Fruit fly (Drosophila melanogaster) whole organism, prepupa: ENCODE measurements around the gene mex1.

Experiments
- CG31627 ChIP-seq: fragments of 200-800 bp; sonication (Bioruptor generic); optimal IDR thresholded peaks from 3 replicates; lab custom pipeline; 2016; ENCODE audit warnings: missing biosample characterization, missing genetic modification characterization
- CG7368 ChIP-seq: fragments of 200-800 bp; sonication (Bioruptor generic); optimal IDR thresholded peaks from 3 replicates; lab custom pipeline; 2016; ENCODE audit warnings: missing biosample characterization, missing genetic modification characterization
- CG9139 ChIP-seq: fragments of 200-800 bp; sonication (Bioruptor generic); optimal IDR thresholded peaks from 3 replicates; lab custom pipeline; 2017; ENCODE audit warnings: missing biosample characterization, mild to moderate bottlenecking, missing genetic modification characterization

DNA sequence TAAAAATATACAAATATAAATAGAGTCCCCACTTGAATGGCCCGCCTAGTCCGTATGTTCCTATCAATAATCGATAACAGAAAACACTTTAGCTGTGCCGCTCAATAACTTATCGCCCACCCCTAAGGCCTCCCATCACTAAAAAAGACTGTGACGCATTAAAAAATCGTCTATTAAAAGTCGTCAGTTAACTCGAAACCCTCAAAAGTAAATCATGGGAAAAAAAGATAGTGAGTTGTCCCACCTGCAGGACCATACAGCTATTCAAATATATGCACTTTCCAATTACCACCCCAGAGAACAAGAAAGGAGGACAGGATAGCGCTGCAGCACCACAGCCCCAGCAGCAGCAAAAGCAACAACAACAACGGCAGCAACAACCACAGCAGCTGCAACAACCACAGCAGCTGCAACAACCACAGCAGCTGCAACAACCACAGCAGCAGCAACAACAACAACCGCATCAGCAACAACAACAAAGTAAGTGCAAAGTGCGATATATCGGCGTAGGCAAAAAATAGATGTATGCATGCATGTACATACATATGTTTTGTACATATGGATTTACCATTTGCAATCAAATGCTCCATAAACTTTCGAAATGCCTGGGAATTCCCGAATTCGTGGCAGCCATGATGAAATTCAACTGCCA, 34.7 kb upstream of the mex1 start, which contains the start of gene AGO2:
- TF ChIP-seq CG7368 (GFP tag; lab: Kevin White, UChicago) (peak; percentile 84), CG9139 (GFP tag; lab: Kevin White, UChicago) (peak; percentile 80), CG31627 (no peak)
